Worm (Caenorhabditis elegans) whole organism, L2 larva: ENCODE data around the gene gst-30.

Experiments
- F13H6.1 ChIP-seq: sonication (generic microtip); optimal IDR thresholded peaks from 2 replicates; lab custom pipeline; 2016; ENCODE audit warnings: missing genetic modification characterization, missing compliant biosample characterization
- alr-1 ChIP-seq: fragments of 150-350 bp; optimal IDR thresholded peaks from 2 replicates; lab custom pipeline; 2014; ENCODE audit warnings: missing biosample characterization, missing genetic modification characterization
- aly-2 ChIP-seq: fragments of 150-350 bp; optimal IDR thresholded peaks from 2 replicates; lab custom pipeline; 2014; ENCODE audit warnings: missing biosample characterization, missing genetic modification characterization
- nhr-11 ChIP-seq: fragments of 150-350 bp; optimal IDR thresholded peaks from 2 replicates; lab custom pipeline; 2014; ENCODE audit warnings: missing biosample characterization, missing genetic modification characterization
- nhr-23 ChIP-seq: fragments of 150-350 bp; optimal IDR thresholded peaks from 2 replicates; lab custom pipeline; 2014; ENCODE audit warnings: missing biosample characterization, missing genetic modification reagents, missing genetic modification characterization
- nhr-237 ChIP-seq: fragments of 150-350 bp; optimal IDR thresholded peaks from 2 replicates; lab custom pipeline; 2014; ENCODE audit warnings: missing biosample characterization, missing genetic modification characterization
- snpc-4 ChIP-seq: fragments of 150-350 bp; optimal IDR thresholded peaks from 2 replicates; lab custom pipeline; 2014; ENCODE audit warnings: missing biosample characterization, missing genetic modification characterization
- zag-1 ChIP-seq: fragments of 150-350 bp; optimal IDR thresholded peaks from 2 replicates; lab custom pipeline; 2014; ENCODE audit warnings: missing biosample characterization, missing genetic modification characterization
- ztf-11 ChIP-seq: sonication (generic microtip); optimal IDR thresholded peaks from 2 replicates; lab custom pipeline; 2017; ENCODE audit warnings: missing biosample characterization, missing genetic modification characterization

DNA sequence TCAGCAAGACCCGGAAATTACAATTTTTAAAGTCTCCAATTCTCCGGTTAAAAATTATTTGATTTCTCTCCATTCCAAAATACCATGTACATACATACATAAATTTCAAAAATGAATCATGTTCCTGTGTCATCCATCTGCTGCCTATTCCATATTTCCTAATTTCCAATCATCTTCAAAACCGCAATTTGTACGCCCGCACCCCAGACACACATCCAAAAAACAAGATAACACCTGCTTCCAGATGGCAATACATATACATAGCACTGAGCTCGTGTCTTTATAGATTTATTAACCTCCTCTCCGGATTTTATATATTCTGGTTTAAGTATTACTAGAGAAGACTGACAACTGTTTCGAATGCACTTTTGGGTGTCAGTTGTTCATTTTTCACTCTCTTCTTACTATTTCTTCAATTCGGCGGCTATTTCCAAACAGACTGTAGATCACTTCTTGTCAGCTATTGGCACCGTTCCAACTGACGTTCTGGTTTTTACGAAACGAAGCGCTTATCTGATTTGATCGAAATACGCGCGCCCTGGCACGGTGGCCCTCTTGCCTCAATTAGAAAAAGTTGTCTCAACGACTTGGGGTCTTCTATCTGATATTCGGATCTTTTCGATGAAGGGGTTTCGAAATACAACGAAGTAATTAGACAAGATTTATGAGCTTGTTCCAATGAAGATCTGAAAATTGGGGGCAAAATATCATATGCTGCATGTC is 47.0 kb upstream of the gst-30 start:
- no peak for TF ChIP-seq nhr-11 (tag; lab: Kevin White, UChicago)
- no peak for TF ChIP-seq alr-1 (tag; lab: Kevin White, UChicago)
- TF ChIP-seq nhr-23 (tag; lab: Kevin White, UChicago), result no peak
- no peak for TF ChIP-seq nhr-237 (tag; lab: Kevin White, UChicago)
- TF ChIP-seq snpc-4 (tag; lab: Kevin White, UChicago), result no peak
- no peak for TF ChIP-seq zag-1 (tag; lab: Kevin White, UChicago)
- no peak for TF ChIP-seq F13H6.1 (tag; lab: Kevin White, UChicago)
- no peak for TF ChIP-seq ztf-11 (tag; lab: Kevin White, UChicago)
- no peak for TF ChIP-seq aly-2
